ENCODE assay signal across 1 fruit fly cellular context in genomic region chr2L:1575604-1576003, dm6.
TF ChIP-seq lines count a peak whose summit lies in the region.

No protein-coding gene starts in this region.

TF ChIP-seq in whole organism, embryonic, 481 proteins besides CTCF, POLR2A, EP300 and RAD21 (continued from another document):
- TF ChIP-seq CG11093 (GFP tag; IDR thresholded peaks at IDR 0.05; lab: Robert Waterston, UW) (0 out of 3 replicates have a peak, but pooled peaks have one; percentile 50), CG34422 (GFP tag; IDR thresholded peaks at IDR 0.05; lab: Robert Waterston, UW) (no peak), HLH3B (GFP tag; IDR thresholded peaks at IDR 0.05; lab: Robert Waterston, UW) (0 out of 2 replicates have a peak, but pooled peaks have one; percentile 25), kni (GFP tag; optimal IDR thresholded peaks at IDR 0.05; lab: Kevin White, UChicago) (no peak), Aef1 (GFP tag; IDR thresholded peaks at IDR 0.05; lab: Robert Waterston, UW) (no peak; the same call in 2 of the 3 replicates), repo (GFP tag; optimal IDR thresholded peaks at IDR 0.05; lab: Kevin White, UChicago) (no peak), NFAT (GFP tag; IDR thresholded peaks at IDR 0.05; lab: Robert Waterston, UW) (no peak), CG17568 (GFP tag; optimal IDR thresholded peaks at IDR 0.05; lab: Kevin White, UChicago) (no peak), caup (GFP tag; optimal IDR thresholded peaks at IDR 0.05; lab: Kevin White, UChicago; ENCODE audit: severe bottlenecking) (no peak), slp2 (GFP tag; optimal IDR thresholded peaks at IDR 0.05; lab: Kevin White, UChicago) (peak; percentile 28), CG10959 (GFP tag; IDR thresholded peaks at IDR 0.05; lab: Robert Waterston, UW) (0 out of 2 replicates have a peak, but pooled peaks have one; percentile 42), hb (GFP tag; IDR thresholded peaks at IDR 0.05; lab: Robert Waterston, UW; ENCODE audit: partially characterized antibody) (no peak), so (GFP tag; IDR thresholded peaks at IDR 0.05; lab: Robert Waterston, UW) (0 out of 3 replicates have a peak, but pooled peaks have one; percentile 12)
